Fruit fly (Drosophila melanogaster): Measurements from ENCODE around the gene yata.

The yata gene

DNA sequence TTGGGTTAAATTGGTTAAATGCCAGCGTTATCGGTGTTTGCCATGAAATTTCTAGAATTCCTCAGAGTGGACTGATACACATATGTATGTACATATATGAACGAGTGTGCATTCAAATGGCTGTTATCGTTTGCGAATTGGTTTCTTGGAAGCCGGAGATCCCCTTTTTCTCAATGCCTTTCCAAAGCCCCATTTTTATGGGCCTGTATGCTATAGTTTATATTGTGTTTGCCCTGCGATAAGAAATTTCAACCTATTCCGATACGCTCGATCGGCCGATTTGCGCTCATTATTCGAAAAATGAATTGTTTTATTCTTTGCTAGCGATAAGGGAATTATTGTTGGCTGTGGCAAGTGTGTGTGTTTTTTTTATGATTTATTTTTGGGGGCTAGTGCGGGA is 34.2 kb downstream of the yata start:
- TF ChIP-seq Rel (GFP tag; optimal IDR thresholded peaks at IDR 0.05) = no peak
- peak; percentile 97 for TF ChIP-seq Rel (tag; optimal IDR thresholded peaks at IDR 0.05)
- TF ChIP-seq Hnf4 (GFP tag; optimal IDR thresholded peaks at IDR 0.05) = no peak

DNA sequence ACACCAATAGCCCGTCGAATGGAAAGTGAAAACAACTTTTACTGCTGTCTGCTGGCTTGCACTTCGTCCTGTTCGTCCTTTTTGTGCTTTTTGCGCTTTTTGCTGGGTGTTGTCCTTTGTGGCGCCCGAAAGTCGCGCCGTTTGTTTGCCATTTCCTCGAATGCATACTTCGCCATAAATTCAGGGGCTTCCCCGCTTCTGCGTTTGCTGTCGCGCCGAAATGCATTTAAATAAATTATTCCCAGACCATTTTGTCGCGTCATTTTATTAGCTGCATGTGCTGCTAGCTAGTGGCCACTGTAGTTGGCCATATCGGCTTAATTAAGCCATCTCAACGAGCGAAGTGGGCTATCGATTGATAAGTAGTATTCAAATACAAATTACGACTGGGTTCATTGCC is 36.2 kb downstream of the yata start:
- no peak for TF ChIP-seq Rel (GFP tag; optimal IDR thresholded peaks at IDR 0.05)
- TF ChIP-seq Rel (tag; optimal IDR thresholded peaks at IDR 0.05) = peak; percentile 95
- TF ChIP-seq Hr78 (GFP tag; optimal IDR thresholded peaks at IDR 0.05) = no peak

DNA sequence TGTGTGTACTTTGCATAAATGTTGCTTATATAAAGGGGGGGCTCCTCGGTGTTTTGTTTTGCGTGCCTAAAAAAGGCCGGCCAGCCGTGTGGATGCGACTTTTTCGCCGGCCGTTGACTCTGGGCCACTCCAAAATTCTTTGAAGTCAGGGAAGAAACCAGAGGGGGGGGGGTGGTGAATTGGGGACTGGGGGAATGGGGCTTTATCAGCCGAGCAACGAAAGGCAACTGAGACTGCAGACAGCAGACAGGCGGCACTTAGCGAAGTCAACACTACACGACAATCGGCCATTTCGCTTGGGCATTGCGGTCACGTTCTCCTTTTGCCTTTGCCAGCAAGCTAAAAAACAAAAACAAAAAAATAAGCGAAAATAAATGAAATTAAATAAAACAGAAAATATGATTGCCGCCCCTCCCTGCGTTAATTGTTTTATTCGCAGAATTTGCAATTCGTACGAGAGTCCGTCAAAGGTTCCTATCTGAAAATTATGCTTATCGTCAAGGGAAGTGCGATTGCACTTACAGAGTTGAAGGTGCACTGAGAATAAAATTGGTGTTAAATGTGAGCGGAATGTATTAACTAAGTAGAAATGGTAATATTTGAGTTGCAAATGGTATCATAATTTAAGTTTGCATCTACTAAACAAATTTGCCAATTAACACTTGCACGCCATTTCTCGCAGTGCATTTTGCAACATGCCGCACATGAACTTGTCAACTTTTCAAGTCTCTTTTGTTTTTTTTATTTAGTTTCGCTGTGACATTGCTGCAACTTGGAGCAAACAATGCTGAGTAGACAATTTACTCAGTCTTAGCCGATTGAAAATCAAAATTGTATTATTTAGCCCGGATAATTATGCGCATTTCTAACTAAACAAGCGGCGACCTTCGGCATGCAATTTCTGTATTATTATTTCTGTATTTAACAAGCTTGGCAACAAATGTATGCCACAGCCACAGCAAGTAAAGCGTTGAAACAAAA is 37.3 kb downstream of the yata start:
- TF ChIP-seq OdsH (GFP tag; optimal IDR thresholded peaks at IDR 0.05) = peak; percentile 55
- TF ChIP-seq Dfd (GFP tag; optimal IDR thresholded peaks at IDR 0.05) = no peak
- TF ChIP-seq usp (GFP tag; optimal IDR thresholded peaks at IDR 0.05) = no peak
- TF ChIP-seq Abd-B (GFP tag; optimal IDR thresholded peaks at IDR 0.05) = no peak
- TF ChIP-seq Hr78 (GFP tag; optimal IDR thresholded peaks at IDR 0.05) = no peak
- peak; percentile 70 for TF ChIP-seq woc (GFP tag; optimal IDR thresholded peaks at IDR 0.05)
- no peak for TF ChIP-seq CrebA (GFP tag; optimal IDR thresholded peaks at IDR 0.05; ENCODE audit: borderline replicate concordance)
- TF ChIP-seq sage (GFP tag; optimal IDR thresholded peaks at IDR 0.05) = peak; percentile 72
- no peak for TF ChIP-seq lola (GFP tag; optimal IDR thresholded peaks at IDR 0.05)
- peak; percentile 13 for TF ChIP-seq Rel (GFP tag; optimal IDR thresholded peaks at IDR 0.05)
- peak; percentile 52 for TF ChIP-seq Rel (tag; optimal IDR thresholded peaks at IDR 0.05)
- TF ChIP-seq jim (GFP tag; optimal IDR thresholded peaks at IDR 0.05) = no peak
- no peak for TF ChIP-seq Mio (GFP tag; optimal IDR thresholded peaks at IDR 0.05)
- TF ChIP-seq sv (GFP tag; optimal IDR thresholded peaks at IDR 0.05) = no peak
- TF ChIP-seq N (GFP tag; optimal IDR thresholded peaks at IDR 0.05) = no peak
- TF ChIP-seq br (GFP tag; optimal IDR thresholded peaks at IDR 0.05) = peak; percentile 65
- no peak for TF ChIP-seq tai (GFP tag; optimal IDR thresholded peaks at IDR 0.05)
- no peak for TF ChIP-seq Myc (optimal IDR thresholded peaks at IDR 0.05)
- TF ChIP-seq Vsx2 (GFP tag; optimal IDR thresholded peaks at IDR 0.05; ENCODE audit: partially characterized antibody) = no peak
- peak; percentile 21 for TF ChIP-seq brk (GFP tag; optimal IDR thresholded peaks at IDR 0.05)
- TF ChIP-seq pan (optimal IDR thresholded peaks at IDR 0.05) = no peak
- no peak for TF ChIP-seq dsf (GFP tag; optimal IDR thresholded peaks at IDR 0.05; ENCODE audit: borderline replicate concordance)
- TF ChIP-seq rgr (GFP tag; optimal IDR thresholded peaks at IDR 0.05) = peak; percentile 55
- TF ChIP-seq ey (GFP tag; optimal IDR thresholded peaks at IDR 0.05) = peak; percentile 70
- no peak for TF ChIP-seq CG9705 (GFP tag; optimal IDR thresholded peaks at IDR 0.05)
- TF ChIP-seq GATAd (GFP tag; optimal IDR thresholded peaks at IDR 0.05) = no peak
- peak in 1 of 2 experiments; percentile 85 for TF ChIP-seq foxo (GFP tag; optimal IDR thresholded peaks at IDR 0.05)
- TF ChIP-seq Sp1 (GFP tag; optimal IDR thresholded peaks at IDR 0.05) = peak; percentile 11
- TF ChIP-seq Jra (GFP tag; optimal IDR thresholded peaks at IDR 0.05) = peak; percentile 27
- TF ChIP-seq fru (GFP tag; optimal IDR thresholded peaks at IDR 0.05) = peak; percentile 88
- TF ChIP-seq dmrt93B (GFP tag; optimal IDR thresholded peaks at IDR 0.05) = peak; percentile 71
- peak; percentile 75 for TF ChIP-seq Hnf4 (GFP tag; optimal IDR thresholded peaks at IDR 0.05)
- TF ChIP-seq HLH106 (tag; optimal IDR thresholded peaks at IDR 0.05) = peak; percentile 72
- peak; percentile 65 for TF ChIP-seq h (GFP tag; optimal IDR thresholded peaks at IDR 0.05)
- no peak for TF ChIP-seq dl (GFP tag; optimal IDR thresholded peaks at IDR 0.05; ENCODE audit: insufficient read depth in 1 of 2, partially characterized antibody in 2 of 2)
- peak; percentile 61 for TF ChIP-seq Hr83 (GFP tag; optimal IDR thresholded peaks at IDR 0.05; ENCODE audit: poor library complexity, severe bottlenecking)
- peak; percentile 21 for TF ChIP-seq psq (GFP tag; optimal IDR thresholded peaks at IDR 0.05)
- TF ChIP-seq Dif (GFP tag; optimal IDR thresholded peaks at IDR 0.05; ENCODE audit: partially characterized antibody) = no peak
- peak; percentile 59 for TF ChIP-seq CG32264 (GFP tag; optimal IDR thresholded peaks at IDR 0.05)

All from whole organism, wandering third instar larva.